Fruit fly (Drosophila melanogaster) whole organism, embryonic: ENCODE data around the gene CG42812.
A peak's percentile ranks its signal among the peaks of the same experiment; 100 is the strongest.

Experiments used
- ATbp ChIP-seq: fragments of 200-800 bp; sonication (Bioruptor generic); optimal IDR thresholded peaks from 2 replicates; lab custom pipeline; 2017; ENCODE audit warnings: missing biosample characterization, mild to moderate bottlenecking, missing genetic modification characterization, missing genetic modification reagents
- CG10462 ChIP-seq: fragments of 200-800 bp; sonication (Bioruptor generic); optimal IDR thresholded peaks from 2 replicates; lab custom pipeline; 2016; ENCODE audit warnings: missing biosample characterization, missing genetic modification characterization
- CG11247 ChIP-seq: fragments of 200-800 bp; sonication (Bioruptor generic); IDR thresholded peaks from 2 replicates; pipeline ENCODE4 v1.3.6; 2022; ENCODE audit warnings: missing biosample characterization, missing genetic modification characterization
- CG13123 ChIP-seq: fragments of 200-800 bp; sonication (Bioruptor generic); optimal IDR thresholded peaks from 2 replicates; lab custom pipeline; 2016; ENCODE audit warnings: missing biosample characterization, missing genetic modification characterization
- CG15514 ChIP-seq: fragments of 200-800 bp; sonication (Bioruptor generic); optimal IDR thresholded peaks from 3 replicates; lab custom pipeline; 2017; ENCODE audit warnings: missing biosample characterization, missing genetic modification characterization, mild to moderate bottlenecking, moderate library complexity, missing genetic modification reagents
- CG17802 ChIP-seq: fragments of 200-800 bp; sonication (Bioruptor generic); optimal IDR thresholded peaks from 2 replicates; lab custom pipeline; 2018; ENCODE audit warnings: missing biosample characterization, mild to moderate bottlenecking, missing genetic modification characterization, moderate library complexity
- CG2120 ChIP-seq: fragments of 200-800 bp; sonication (Bioruptor generic); optimal IDR thresholded peaks from 3 replicates; lab custom pipeline; 2016; ENCODE audit warnings: missing biosample characterization, missing genetic modification characterization
- CG2889 ChIP-seq: fragments of 200-800 bp; sonication (Bioruptor generic); IDR thresholded peaks from 3 replicates; pipeline ENCODE4 v1.3.6; 2022; ENCODE audit warnings: missing biosample characterization, missing genetic modification characterization
- CG30403 ChIP-seq: fragments of 200-800 bp; sonication (Bioruptor generic); optimal IDR thresholded peaks from 3 replicates; lab custom pipeline; 2016; ENCODE audit warnings: missing biosample characterization, missing genetic modification characterization
- CG33213 ChIP-seq: fragments of 200-800 bp; sonication (Bioruptor generic); optimal IDR thresholded peaks from 3 replicates; lab custom pipeline; 2016; ENCODE audit warnings: missing biosample characterization, missing genetic modification characterization
- CG3995 ChIP-seq: fragments of 200-800 bp; sonication (Bioruptor generic); optimal IDR thresholded peaks from 3 replicates; lab custom pipeline; 2016; ENCODE audit warnings: missing biosample characterization, missing genetic modification characterization
- CG4404 ChIP-seq: fragments of 200-800 bp; sonication (Bioruptor generic); IDR thresholded peaks from 2 replicates; pipeline ENCODE4 v1.3.6; 2022; ENCODE audit warnings: missing biosample characterization, missing genetic modification characterization
- CG4617 ChIP-seq: fragments of 200-800 bp; sonication (Bioruptor generic); optimal IDR thresholded peaks from 3 replicates; lab custom pipeline; 2016; ENCODE audit warnings: missing biosample characterization, missing genetic modification characterization, borderline replicate concordance
- CG6175 ChIP-seq: fragments of 200-800 bp; sonication (Bioruptor generic); IDR thresholded peaks from 3 replicates; pipeline ENCODE4 v1.3.6; 2022; ENCODE audit warnings: missing biosample characterization, missing genetic modification characterization
- CG6765 ChIP-seq: fragments of 200-800 bp; sonication (Bioruptor generic); optimal IDR thresholded peaks from 3 replicates; lab custom pipeline; 2017; ENCODE audit warnings: missing biosample characterization, mild to moderate bottlenecking, missing genetic modification characterization
- CG8281 ChIP-seq: fragments of 200-800 bp; sonication (Bioruptor generic); optimal IDR thresholded peaks from 2 replicates; lab custom pipeline; 2018; ENCODE audit warnings: missing biosample characterization, mild to moderate bottlenecking, missing genetic modification characterization, moderate library complexity
- CoRest ChIP-seq: fragments of 200-800 bp; sonication (Bioruptor generic); optimal IDR thresholded peaks from 3 replicates; lab custom pipeline; 2018; ENCODE audit warnings: missing biosample characterization, mild to moderate bottlenecking, missing genetic modification characterization, moderate library complexity
- CrebB ChIP-seq: fragments of 200-800 bp; sonication (Bioruptor generic); optimal IDR thresholded peaks from 3 replicates; lab custom pipeline; 2018; ENCODE audit warnings: missing biosample characterization, mild to moderate bottlenecking, missing genetic modification characterization
- Deaf1 ChIP-seq: fragments of 200-800 bp; optimal IDR thresholded peaks from 3 replicates; lab custom pipeline; 2019; ENCODE audit warnings: missing biosample characterization, mild to moderate bottlenecking, missing genetic modification characterization, moderate library complexity
- Dll ChIP-seq: fragments of 200-800 bp; sonication (Bioruptor generic); IDR thresholded peaks from 4 replicates; pipeline ENCODE4 v1.3.6; 2022; ENCODE audit warnings: missing biosample characterization, missing genetic modification characterization; ENCODE audit not compliant: partially characterized antibody
- Dref ChIP-seq: fragments of 200-800 bp; sonication (Bioruptor generic); IDR thresholded peaks from 2 replicates; pipeline ENCODE4 v1.3.6; 2022; ENCODE audit warnings: missing biosample characterization, missing genetic modification characterization
- E2f2 ChIP-seq: fragments of 200-800 bp; sonication (Bioruptor generic); IDR thresholded peaks from 2 replicates; pipeline ENCODE4 v1.3.6; 2022; ENCODE audit warnings: missing biosample characterization, missing genetic modification characterization
- Ets97D ChIP-seq: fragments of 200-800 bp; sonication (Bioruptor generic); optimal IDR thresholded peaks from 3 replicates; lab custom pipeline; 2016; ENCODE audit warnings: missing biosample characterization, missing genetic modification characterization
- Fer1 ChIP-seq: fragments of 200-800 bp; sonication (Bioruptor generic); optimal IDR thresholded peaks from 2 replicates; lab custom pipeline; 2017; ENCODE audit warnings: missing biosample characterization, mild to moderate bottlenecking, missing genetic modification characterization
- HmgZ ChIP-seq: fragments of 200-800 bp; sonication (Bioruptor generic); optimal IDR thresholded peaks from 2 replicates; lab custom pipeline; 2018; ENCODE audit warnings: missing biosample characterization, mild to moderate bottlenecking, missing genetic modification characterization
- Hmx ChIP-seq: fragments of 200-800 bp; sonication (Bioruptor generic); optimal IDR thresholded peaks from 2 replicates; lab custom pipeline; 2016; ENCODE audit warnings: missing biosample characterization, missing genetic modification characterization
- Jarid2 ChIP-seq: fragments of 200-800 bp; sonication (Bioruptor generic); optimal IDR thresholded peaks from 3 replicates; lab custom pipeline; 2017; ENCODE audit warnings: mild to moderate bottlenecking, missing biosample characterization, missing genetic modification reagents, missing genetic modification characterization
- Lhr ChIP-seq: fragments of 200-800 bp; sonication (Bioruptor generic); optimal IDR thresholded peaks from 3 replicates; lab custom pipeline; 2017; ENCODE audit warnings: mild to moderate bottlenecking, missing biosample characterization, missing genetic modification reagents, missing genetic modification characterization
- MBD-R2 ChIP-seq: fragments of 200-800 bp; sonication (Bioruptor generic); IDR thresholded peaks from 2 replicates; pipeline ENCODE4 v1.3.6; 2022; ENCODE audit warnings: missing biosample characterization, missing genetic modification characterization
- NfI ChIP-seq: fragments of 200-800 bp; sonication (Bioruptor generic); optimal IDR thresholded peaks from 3 replicates; lab custom pipeline; 2018; ENCODE audit warnings: missing biosample characterization, mild to moderate bottlenecking, missing genetic modification characterization, moderate library complexity
- Optix ChIP-seq: fragments of 200-800 bp; sonication (Bioruptor generic); IDR thresholded peaks from 3 replicates; pipeline ENCODE4 v1.3.6; 2022; ENCODE audit warnings: missing biosample characterization, missing genetic modification characterization
- Six4 ChIP-seq: fragments of 200-800 bp; sonication (Bioruptor generic); optimal IDR thresholded peaks from 2 replicates; lab custom pipeline; 2016; ENCODE audit warnings: missing biosample characterization, missing genetic modification characterization
- bigmax ChIP-seq: fragments of 200-800 bp; sonication (Bioruptor generic); optimal IDR thresholded peaks from 2 replicates; lab custom pipeline; 2018; ENCODE audit warnings: missing biosample characterization, mild to moderate bottlenecking, missing genetic modification characterization
- cato ChIP-seq: fragments of 200-800 bp; sonication (Bioruptor generic); optimal IDR thresholded peaks from 2 replicates; lab custom pipeline; 2016; ENCODE audit warnings: missing biosample characterization, missing genetic modification characterization, borderline replicate concordance
- corto ChIP-seq: fragments of 200-800 bp; sonication (Bioruptor generic); optimal IDR thresholded peaks from 2 replicates; lab custom pipeline; 2016; ENCODE audit warnings: missing biosample characterization, mild to moderate bottlenecking, missing genetic modification characterization, moderate library complexity
- en ChIP-seq: fragments of 200-800 bp; sonication (Bioruptor generic); optimal IDR thresholded peaks from 2 replicates; lab custom pipeline; 2016; ENCODE audit warnings: missing biosample characterization, missing genetic modification characterization
- gsb ChIP-seq: fragments of 200-800 bp; sonication (Bioruptor generic); IDR thresholded peaks from 2 replicates; pipeline ENCODE4 v1.3.6; 2022; ENCODE audit warnings: missing biosample characterization, missing genetic modification characterization
- gsb-n ChIP-seq: fragments of 200-800 bp; sonication (Bioruptor generic); optimal IDR thresholded peaks from 3 replicates; lab custom pipeline; 2018; ENCODE audit warnings: missing biosample characterization, mild to moderate bottlenecking, missing genetic modification characterization
- knrl ChIP-seq: fragments of 200-800 bp; sonication (Bioruptor generic); IDR thresholded peaks from 3 replicates; pipeline ENCODE4 v1.3.6; 2022; ENCODE audit warnings: missing biosample characterization, missing genetic modification characterization; ENCODE audit not compliant: partially characterized antibody
- nmo ChIP-seq: fragments of 200-800 bp; sonication (Bioruptor generic); optimal IDR thresholded peaks from 2 replicates; lab custom pipeline; 2018; ENCODE audit warnings: missing biosample characterization, mild to moderate bottlenecking, missing genetic modification characterization, moderate library complexity
- nom ChIP-seq: fragments of 200-800 bp; sonication (Bioruptor generic); optimal IDR thresholded peaks from 2 replicates; lab custom pipeline; 2017; ENCODE audit warnings: missing biosample characterization, missing genetic modification characterization, mild to moderate bottlenecking, moderate library complexity, missing genetic modification reagents
- p53 ChIP-seq: fragments of 200-800 bp; sonication (Bioruptor generic); optimal IDR thresholded peaks from 2 replicates; lab custom pipeline; 2016; ENCODE audit warnings: missing biosample characterization, missing genetic modification characterization
- pho ChIP-seq: fragments of 200-800 bp; sonication (Bioruptor generic); optimal IDR thresholded peaks from 2 replicates; lab custom pipeline; 2016; ENCODE audit warnings: missing biosample characterization, missing genetic modification characterization
- pnt ChIP-seq: fragments of 200-800 bp; sonication (Bioruptor generic); optimal IDR thresholded peaks from 3 replicates; lab custom pipeline; 2016; ENCODE audit warnings: missing biosample characterization, missing genetic modification characterization
- pzg ChIP-seq: fragments of 200-800 bp; sonication (Bioruptor generic); optimal IDR thresholded peaks from 3 replicates; lab custom pipeline; 2018; ENCODE audit warnings: missing biosample characterization, mild to moderate bottlenecking, missing genetic modification characterization, moderate library complexity
- sima ChIP-seq: fragments of 200-800 bp; sonication (Bioruptor generic); optimal IDR thresholded peaks from 2 replicates; lab custom pipeline; 2016; ENCODE audit warnings: missing biosample characterization, missing genetic modification characterization
- tll ChIP-seq, 2 experiments: fragments of 200-800 bp in 1 of 2; fragments of >200 bp in 1 of 2; sonication (Bioruptor generic) in 1 of 2; optimal IDR thresholded peaks; 2 replicates each; lab custom pipeline; 2017 to 2019; ENCODE audit warnings: missing biosample characterization in 2 of 2, missing genetic modification characterization in 2 of 2, mild to moderate bottlenecking in 1 of 2, moderate library complexity in 1 of 2
- tx ChIP-seq: fragments of 200-800 bp; sonication (Bioruptor generic); optimal IDR thresholded peaks from 2 replicates; lab custom pipeline; 2016; ENCODE audit warnings: missing biosample characterization, missing genetic modification characterization
- vfl ChIP-seq: fragments of 200-800 bp; sonication (Bioruptor generic); optimal IDR thresholded peaks from 2 replicates; lab custom pipeline; 2016; ENCODE audit warnings: missing biosample characterization, missing genetic modification characterization
- yki ChIP-seq: fragments of >200 bp; optimal IDR thresholded peaks from 3 replicates; lab custom pipeline; 2018
- zf30C ChIP-seq: fragments of 200-800 bp; sonication (Bioruptor generic); optimal IDR thresholded peaks from 3 replicates; lab custom pipeline; 2018; ENCODE audit warnings: missing biosample characterization, mild to moderate bottlenecking, missing genetic modification characterization

Gene CG42812

DNA sequence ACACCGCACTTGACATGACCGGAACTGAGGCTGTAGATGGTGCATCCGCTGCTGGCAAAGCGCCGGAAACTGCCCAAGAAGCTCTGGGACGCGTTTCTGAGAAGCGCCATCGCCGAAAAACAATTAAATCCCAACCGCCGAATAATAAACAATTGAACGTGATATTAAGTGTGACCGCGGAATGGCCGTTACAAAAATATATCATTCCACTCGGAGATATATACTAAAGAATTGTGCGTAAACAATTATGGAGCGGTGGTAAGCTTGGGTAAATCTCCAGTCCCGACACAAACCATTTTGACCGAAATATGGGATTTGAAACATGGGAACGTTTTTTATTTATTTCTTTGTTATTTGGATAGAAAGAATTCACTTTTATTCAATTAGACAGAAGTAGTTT, 8.0 kb downstream of the CG42812 start, which contains the start of gene CG18528 (continued):
- TF ChIP-seq E2f2 (GFP tag; lab: Robert Waterston, UW) = peak; percentile 68
- TF ChIP-seq CrebB (tag; lab: Kevin White, UChicago) = no peak
- TF ChIP-seq CG6765 = no peak
- no peak for TF ChIP-seq Fer1 (GFP tag; lab: Kevin White, UChicago)
- TF ChIP-seq Optix (GFP tag; lab: Robert Waterston, UW) = no peak
- no peak for TF ChIP-seq p53 (GFP tag; lab: Kevin White, UChicago)
- peak; percentile 84 for TF ChIP-seq Lhr
- no peak for TF ChIP-seq Deaf1 (tag; lab: Kevin White, UChicago)
- peak; percentile 51 for TF ChIP-seq CG15514 (GFP tag; lab: Kevin White, UChicago)
- no peak for TF ChIP-seq bigmax (GFP tag; lab: Kevin White, UChicago)
- TF ChIP-seq CG33213 (GFP tag; lab: Kevin White, UChicago) = peak; percentile 66
- no peak for TF ChIP-seq sima (GFP tag; lab: Kevin White, UChicago)
- no peak for TF ChIP-seq CG4404 (GFP tag; lab: Robert Waterston, UW)
- TF ChIP-seq Dll (GFP tag; lab: Robert Waterston, UW) = peak; percentile 24; the same call in 1 of the 4 replicates
- peak; percentile 15; the same call in 1 of the 3 replicates for TF ChIP-seq knrl (GFP tag; lab: Robert Waterston, UW)
- TF ChIP-seq CG6175 (GFP tag; lab: Robert Waterston, UW) = no peak
- TF ChIP-seq CG10462 (GFP tag; lab: Kevin White, UChicago) = no peak
- TF ChIP-seq MBD-R2 = peak; percentile 80
- TF ChIP-seq ATbp = no peak
- TF ChIP-seq CoRest (tag; lab: Kevin White, UChicago) = peak; percentile 64
- no peak for TF ChIP-seq tll (GFP tag; optimal IDR thresholded peaks at IDR 0.05; lab: Kevin White, UChicago)
- TF ChIP-seq pho (GFP tag; lab: Kevin White, UChicago) = peak; percentile 6
- TF ChIP-seq vfl (GFP tag; lab: Kevin White, UChicago) = no peak
- peak; percentile 51 for TF ChIP-seq CG17802 (tag; lab: Kevin White, UChicago)
- no peak for TF ChIP-seq NfI (GFP tag; lab: Kevin White, UChicago)
- TF ChIP-seq CG13123 (GFP tag; lab: Kevin White, UChicago) = no peak
- no peak for TF ChIP-seq CG2120 (GFP tag; lab: Kevin White, UChicago)
- TF ChIP-seq Ets97D = peak; percentile 92
- no peak for TF ChIP-seq CG8281 (tag; lab: Kevin White, UChicago)
- no peak for TF ChIP-seq pnt (GFP tag; lab: Kevin White, UChicago)
- no peak for TF ChIP-seq yki (lab: Kevin White, UChicago)
- peak; percentile 89 for TF ChIP-seq pzg (GFP tag; lab: Kevin White, UChicago)
- no peak for TF ChIP-seq gsb-n (tag; lab: Kevin White, UChicago)
- TF ChIP-seq CG4617 (GFP tag; lab: Kevin White, UChicago) = peak; percentile 15
- TF ChIP-seq corto (GFP tag; lab: Kevin White, UChicago) = no peak
- peak; percentile 71 for TF ChIP-seq CG3995 (GFP tag; lab: Kevin White, UChicago)
- no peak for TF ChIP-seq CG2889 (GFP tag; lab: Robert Waterston, UW)
- peak; percentile 60 for TF ChIP-seq HmgZ (tag; lab: Kevin White, UChicago)
- TF ChIP-seq zf30C (GFP tag; lab: Kevin White, UChicago) = no peak
- TF ChIP-seq tx (GFP tag; lab: Kevin White, UChicago) = no peak
- TF ChIP-seq en (GFP tag; lab: Kevin White, UChicago) = no peak
- TF ChIP-seq Jarid2 (GFP tag; lab: Kevin White, UChicago) = no peak
- TF ChIP-seq Six4 = no peak
- no peak for TF ChIP-seq Hmx
- TF ChIP-seq cato = no peak
- TF ChIP-seq nom = no peak
- no peak for TF ChIP-seq CG11247 (GFP tag; lab: Robert Waterston, UW)
- TF ChIP-seq gsb (GFP tag; lab: Robert Waterston, UW) = no peak
- TF ChIP-seq Dref (GFP tag; lab: Robert Waterston, UW) = 0 out of 2 replicates have a peak, but pooled peaks have one; percentile 33
- no peak for TF ChIP-seq CG30403
- peak; percentile 43 for TF ChIP-seq nmo (GFP tag; lab: Kevin White, UChicago)
